Fruit fly (Drosophila melanogaster) whole organism, prepupa: ENCODE data around the gene LSm7.

Experiments used
- CG11294 ChIP-seq: fragments of 200-800 bp; sonication (Bioruptor generic); IDR thresholded peaks from 2 replicates; pipeline ENCODE4 v1.3.6; 2022; ENCODE audit warnings: missing biosample characterization, missing genetic modification characterization
- CG11762 ChIP-seq: fragments of 200-800 bp; sonication (Bioruptor generic); optimal IDR thresholded peaks from 3 replicates; lab custom pipeline; 2016; ENCODE audit warnings: missing biosample characterization, missing genetic modification characterization; ENCODE audit not compliant: insufficient read depth
- CG11902 ChIP-seq: fragments of 200-800 bp; sonication (Bioruptor generic); optimal IDR thresholded peaks from 3 replicates; lab custom pipeline; 2016; ENCODE audit warnings: missing biosample characterization, missing genetic modification characterization
- CG15336 ChIP-seq: fragments of 200-800 bp; sonication (Bioruptor generic); IDR thresholded peaks from 2 replicates; pipeline ENCODE4 v1.3.6; 2022; ENCODE audit warnings: missing biosample characterization, missing genetic modification characterization
- CG1621 ChIP-seq: fragments of 200-800 bp; sonication (Bioruptor generic); optimal IDR thresholded peaks from 3 replicates; lab custom pipeline; 2018; ENCODE audit warnings: missing biosample characterization, mild to moderate bottlenecking, missing genetic modification characterization
- CG16779 ChIP-seq: fragments of 200-800 bp; sonication (Bioruptor generic); optimal IDR thresholded peaks from 3 replicates; lab custom pipeline; 2017; ENCODE audit warnings: missing biosample characterization, mild to moderate bottlenecking, missing genetic modification characterization
- CG3032 ChIP-seq: fragments of 200-800 bp; optimal IDR thresholded peaks from 2 replicates; lab custom pipeline; 2019; ENCODE audit warnings: missing biosample characterization, mild to moderate bottlenecking, missing genetic modification characterization, moderate library complexity
- CG31627 ChIP-seq: fragments of 200-800 bp; sonication (Bioruptor generic); optimal IDR thresholded peaks from 3 replicates; lab custom pipeline; 2016; ENCODE audit warnings: missing biosample characterization, missing genetic modification characterization
- CG6792 ChIP-seq: fragments of 200-800 bp; sonication (Bioruptor generic); optimal IDR thresholded peaks from 3 replicates; lab custom pipeline; 2016; ENCODE audit warnings: missing biosample characterization, missing genetic modification characterization
- CG6854 ChIP-seq: fragments of 200-800 bp; sonication (Bioruptor generic); optimal IDR thresholded peaks from 2 replicates; lab custom pipeline; 2017; ENCODE audit warnings: missing biosample characterization, mild to moderate bottlenecking, missing genetic modification characterization
- CG7368 ChIP-seq: fragments of 200-800 bp; sonication (Bioruptor generic); optimal IDR thresholded peaks from 3 replicates; lab custom pipeline; 2016; ENCODE audit warnings: missing biosample characterization, missing genetic modification characterization
- CG8632 ChIP-seq: fragments of 200-800 bp; sonication (Bioruptor generic); optimal IDR thresholded peaks from 3 replicates; lab custom pipeline; 2016; ENCODE audit warnings: missing biosample characterization, missing genetic modification characterization
- CG9139 ChIP-seq: fragments of 200-800 bp; sonication (Bioruptor generic); optimal IDR thresholded peaks from 3 replicates; lab custom pipeline; 2017; ENCODE audit warnings: missing biosample characterization, mild to moderate bottlenecking, missing genetic modification characterization
- Eip78C ChIP-seq: fragments of 200-800 bp; sonication (Bioruptor generic); peaks from one replicate; lab custom pipeline; 2016; ENCODE audit warnings: missing biosample characterization, missing genetic modification characterization
- Eip93F ChIP-seq: fragments of 200-800 bp; sonication (Bioruptor generic); optimal IDR thresholded peaks from 2 replicates; lab custom pipeline; 2016; ENCODE audit warnings: missing biosample characterization, mild to moderate bottlenecking, missing genetic modification characterization
- Hr38 ChIP-seq: sonication (Bioruptor generic); optimal IDR thresholded peaks from 2 replicates; lab custom pipeline; 2016; ENCODE audit warnings: missing biosample characterization, missing genetic modification characterization
- Lpt ChIP-seq: fragments of 200-800 bp; sonication (Bioruptor generic); optimal IDR thresholded peaks from 3 replicates; lab custom pipeline; 2016; ENCODE audit warnings: missing biosample characterization, missing genetic modification characterization
- Met ChIP-seq: fragments of 200-800 bp; sonication (Bioruptor generic); optimal IDR thresholded peaks from 3 replicates; lab custom pipeline; 2016; ENCODE audit warnings: missing biosample characterization, missing genetic modification characterization
- OdsH ChIP-seq: fragments of 200-800 bp; sonication (Bioruptor generic); optimal IDR thresholded peaks from 3 replicates; lab custom pipeline; 2016; ENCODE audit warnings: missing biosample characterization, missing genetic modification characterization
- Smox ChIP-seq: fragments of 200-800 bp; sonication (Bioruptor generic); optimal IDR thresholded peaks from 3 replicates; lab custom pipeline; 2016; ENCODE audit warnings: missing biosample characterization, missing genetic modification characterization
- Sox102F ChIP-seq: fragments of 200-800 bp; sonication (Bioruptor generic); optimal IDR thresholded peaks from 2 replicates; lab custom pipeline; 2016; ENCODE audit warnings: missing biosample characterization, mild to moderate bottlenecking, missing genetic modification characterization
- Sox15 ChIP-seq: fragments of 200-800 bp; sonication (Bioruptor generic); optimal IDR thresholded peaks from 3 replicates; lab custom pipeline; 2016; ENCODE audit warnings: missing biosample characterization, missing genetic modification characterization
- achi ChIP-seq: fragments of 200-800 bp; sonication (Bioruptor generic); optimal IDR thresholded peaks from 3 replicates; lab custom pipeline; 2016; ENCODE audit warnings: missing biosample characterization, missing genetic modification characterization
- acj6 ChIP-seq: fragments of 200-800 bp; sonication (Bioruptor generic); optimal IDR thresholded peaks from 3 replicates; lab custom pipeline; 2016; ENCODE audit warnings: missing biosample characterization, missing genetic modification characterization
- dsx ChIP-seq: fragments of 200-800 bp; optimal IDR thresholded peaks from 3 replicates; lab custom pipeline; 2019; ENCODE audit warnings: missing biosample characterization, mild to moderate bottlenecking, missing genetic modification characterization, moderate library complexity; ENCODE audit not compliant: poor library complexity, severe bottlenecking
- esn ChIP-seq: fragments of 200-800 bp; sonication (Bioruptor generic); optimal IDR thresholded peaks from 2 replicates; lab custom pipeline; 2016; ENCODE audit warnings: missing biosample characterization, mild to moderate bottlenecking, missing genetic modification characterization, moderate library complexity
- fd59A ChIP-seq: fragments of 200-800 bp; sonication (Bioruptor generic); optimal IDR thresholded peaks from 2 replicates; lab custom pipeline; 2017; ENCODE audit warnings: missing biosample characterization, mild to moderate bottlenecking, missing genetic modification characterization, missing genetic modification reagents
- fkh ChIP-seq: fragments of 200-800 bp; sonication (Bioruptor generic); optimal IDR thresholded peaks from 3 replicates; lab custom pipeline; 2017; ENCODE audit warnings: missing biosample characterization, mild to moderate bottlenecking, missing genetic modification characterization, moderate library complexity
- pdm3 ChIP-seq: fragments of 200-800 bp; sonication (Bioruptor generic); optimal IDR thresholded peaks from 3 replicates; lab custom pipeline; 2016; ENCODE audit warnings: missing biosample characterization, missing genetic modification characterization
- spab ChIP-seq: fragments of 200-800 bp; sonication (Bioruptor generic); optimal IDR thresholded peaks from 2 replicates; lab custom pipeline; 2017; ENCODE audit warnings: missing biosample characterization, mild to moderate bottlenecking, missing genetic modification characterization, missing genetic modification reagents

LSm7 gene

DNA sequence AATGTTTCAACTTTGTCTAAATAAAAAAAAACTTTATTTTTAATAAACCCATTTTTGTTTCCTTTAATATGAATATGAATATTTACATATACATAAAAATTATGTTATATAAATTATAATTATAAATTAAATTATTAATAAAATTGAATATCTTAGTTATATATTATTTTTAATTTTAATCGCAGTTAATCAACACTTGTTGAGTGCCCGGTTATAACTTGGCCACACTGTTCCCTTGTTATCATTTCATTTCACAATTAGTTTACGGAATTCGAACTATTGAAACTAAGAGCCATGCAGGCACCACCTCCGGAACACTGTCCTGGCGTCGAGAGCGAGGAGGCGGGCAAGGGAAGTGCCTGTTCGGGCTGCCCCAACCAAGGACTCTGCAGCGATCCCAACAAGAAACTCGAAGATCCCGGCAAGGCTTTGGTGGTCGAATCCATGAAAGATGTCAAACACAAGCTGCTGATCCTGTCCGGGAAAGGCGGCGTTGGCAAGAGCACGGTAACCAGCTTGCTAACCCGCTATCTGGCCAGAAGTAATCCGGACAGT is 10.5 kb downstream of the LSm7 start, which contains the start of gene Nubp1:
Gene Nubp1 (plus strand): TSS at position 213 of the 555 bp plus-strand sequence.
- TF ChIP-seq pdm3 (GFP tag; lab: Kevin White, UChicago) (no peak), achi (GFP tag; lab: Kevin White, UChicago) (no peak), CG9139 (no peak), Hr38 (GFP tag; lab: Kevin White, UChicago) (no peak), Met (no peak), Sox102F (GFP tag; lab: Kevin White, UChicago) (no peak), Eip93F (no peak), fd59A (GFP tag; lab: Kevin White, UChicago) (no peak), CG11294 (GFP tag; lab: Robert Waterston, UW) (no peak)

DNA sequence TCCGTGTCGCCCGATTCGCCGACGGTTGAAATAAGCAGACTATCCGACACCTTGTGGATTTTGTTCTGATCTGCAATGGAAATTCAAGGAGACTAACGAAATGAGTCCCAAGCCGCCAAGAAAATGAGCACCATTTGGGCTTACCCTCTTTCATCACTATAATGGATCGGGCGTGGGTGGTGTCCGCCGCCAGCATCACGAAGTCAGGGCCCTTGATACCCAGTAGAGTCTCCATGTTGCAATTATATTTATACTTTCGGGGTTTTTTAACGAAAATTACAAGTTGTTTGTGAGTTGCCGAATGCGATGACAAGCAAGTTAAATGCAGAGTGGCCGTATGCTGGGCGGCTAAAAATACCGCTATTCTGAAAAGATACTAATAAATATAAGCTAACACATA is 11.1 kb downstream of the LSm7 start, which contains the start of gene Prosbeta4:
Gene Prosbeta4 (minus strand): TSS at position 335 of the 400 bp plus-strand sequence.
- no peak for TF ChIP-seq Lpt (GFP tag; lab: Kevin White, UChicago)
- TF ChIP-seq Eip93F: no peak
- TF ChIP-seq Smox (GFP tag; lab: Kevin White, UChicago): no peak
- no peak for TF ChIP-seq dsx (GFP tag; lab: Kevin White, UChicago)
- TF ChIP-seq Sox15 (GFP tag; lab: Kevin White, UChicago): no peak
- no peak for TF ChIP-seq fkh (GFP tag; lab: Kevin White, UChicago)
- TF ChIP-seq acj6 (GFP tag; lab: Kevin White, UChicago): no peak
- TF ChIP-seq CG1621 (tag; lab: Kevin White, UChicago): no peak
- no peak for TF ChIP-seq CG6792 (GFP tag; lab: Kevin White, UChicago)
- no peak for TF ChIP-seq OdsH (GFP tag; lab: Kevin White, UChicago)
- TF ChIP-seq CG7368 (GFP tag; lab: Kevin White, UChicago): no peak
- no peak for TF ChIP-seq spab (GFP tag; lab: Kevin White, UChicago)
- TF ChIP-seq CG11762 (GFP tag; lab: Kevin White, UChicago): no peak
- TF ChIP-seq CG9139: no peak
- TF ChIP-seq CG8632 (GFP tag; lab: Kevin White, UChicago): no peak

DNA sequence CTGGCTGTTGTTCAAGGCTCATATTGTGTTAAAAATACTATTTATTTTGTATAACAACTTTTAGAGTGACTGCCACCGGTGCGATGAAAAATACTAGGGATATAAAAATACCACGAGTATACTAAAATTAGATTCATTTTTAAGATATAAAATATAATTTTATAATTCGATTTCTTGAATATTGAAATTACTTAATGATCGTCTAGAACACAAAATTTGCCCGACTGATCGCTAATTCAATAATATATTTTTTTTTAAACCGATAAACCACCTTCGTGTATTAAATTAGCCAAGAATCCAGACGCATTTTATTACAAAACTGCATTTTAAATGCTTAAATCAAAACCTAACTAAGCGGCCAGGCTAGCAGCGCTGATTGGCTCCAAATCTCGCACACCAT is 12.0 kb downstream of the LSm7 start, which contains the start of gene CG17996:
Gene CG17996 (minus strand): TSS at position 101 of the 400 bp plus-strand sequence.
- TF ChIP-seq CG6792 (GFP tag; lab: Kevin White, UChicago): no peak
- TF ChIP-seq CG1621 (tag; lab: Kevin White, UChicago): no peak
- TF ChIP-seq esn (GFP tag; lab: Kevin White, UChicago): no peak
- TF ChIP-seq CG15336 (GFP tag; lab: Robert Waterston, UW): no peak

DNA sequence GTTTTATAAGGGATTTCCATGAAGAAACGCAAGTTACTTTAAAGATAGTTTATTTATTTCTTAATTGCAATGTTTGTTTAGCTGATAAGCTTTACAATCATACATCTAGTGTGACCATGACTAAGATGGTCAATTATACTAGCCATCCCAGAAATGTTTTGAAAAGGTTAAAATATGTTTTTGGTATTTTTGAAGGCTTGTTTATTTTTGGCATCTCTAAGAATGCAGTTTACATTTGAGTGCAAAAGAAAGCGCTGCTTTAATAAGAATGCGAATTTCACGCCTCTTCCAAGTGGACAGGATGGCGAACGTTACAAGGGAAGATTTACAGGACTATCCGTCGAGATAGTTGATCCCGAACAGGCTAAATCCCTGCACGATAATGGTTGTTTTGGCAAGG is 13.3 kb downstream of the LSm7 start, which contains the start of gene Tsen2:
Gene Tsen2 (plus strand): TSS at position 222 of the 400 bp plus-strand sequence.
- TF ChIP-seq CG16779 (no peak), Lpt (GFP tag; lab: Kevin White, UChicago) (no peak), CG11294 (GFP tag; lab: Robert Waterston, UW) (no peak), CG31627 (GFP tag; lab: Kevin White, UChicago) (no peak), pdm3 (GFP tag; lab: Kevin White, UChicago) (no peak), esn (GFP tag; lab: Kevin White, UChicago) (peak; percentile 47)

DNA sequence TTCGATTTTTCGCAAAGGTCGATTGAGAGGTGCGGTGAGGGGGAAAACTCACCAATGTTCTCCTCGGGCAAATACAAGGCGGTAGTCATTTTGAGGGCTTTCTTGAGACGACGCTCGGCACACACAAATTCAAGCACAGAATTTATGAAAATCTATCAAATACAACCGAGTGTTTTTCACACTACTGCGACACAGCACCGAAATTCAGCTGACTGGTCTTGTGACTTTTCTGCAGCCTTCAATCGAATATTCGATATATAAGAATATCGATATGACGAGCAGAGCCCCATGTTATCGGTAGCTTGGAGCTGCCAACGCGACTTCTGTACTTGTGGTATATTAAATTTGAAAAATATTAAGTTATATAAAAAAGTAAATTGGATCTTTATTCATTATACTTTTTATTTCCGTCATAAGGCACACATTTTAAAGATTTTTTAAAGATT is 15.3 kb downstream of the LSm7 start, which contains the start of gene VhaSFD:
Gene VhaSFD (minus strand): TSS at position 249 of the 446 bp plus-strand sequence.
- TF ChIP-seq CG6854 (peak; percentile 37), CG15336 (GFP tag; lab: Robert Waterston, UW) (peak; percentile 36; the same call in 1 of the 2 replicates), Eip93F (peak; percentile 55), CG11902 (GFP tag; lab: Kevin White, UChicago) (no peak), achi (GFP tag; lab: Kevin White, UChicago) (peak; percentile 33), Eip78C (GFP tag; lab: Kevin White, UChicago) (no peak), esn (GFP tag; lab: Kevin White, UChicago) (peak; percentile 32), CG3032 (tag; lab: Kevin White, UChicago) (peak; percentile 38)
- TF ChIP-seq, all 60 proteins: peak for 6
